Worm (Caenorhabditis elegans): ENCODE data around the gene sel-5.

Gene sel-5

DNA sequence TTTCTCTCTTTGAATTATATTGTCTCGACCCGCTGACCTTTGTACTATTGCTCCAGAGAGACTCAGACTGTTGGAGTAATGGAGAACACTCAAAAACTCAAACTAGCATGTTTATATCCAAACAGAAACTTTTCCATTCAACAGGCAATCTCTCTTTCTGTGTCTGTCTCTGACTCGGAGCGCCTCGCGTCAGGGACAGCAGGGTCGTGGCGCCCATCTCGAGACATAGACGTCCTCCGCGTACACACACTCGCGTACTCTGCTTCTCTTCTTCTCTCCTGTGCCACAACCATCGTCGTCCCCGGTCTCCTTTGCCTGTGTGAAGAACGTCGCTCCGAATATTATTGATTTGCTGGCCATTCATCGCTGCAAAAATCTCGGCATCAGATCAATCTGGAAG lies 26.3 kb downstream of the sel-5 start (continued):
- no peak for TF ChIP-seq ces-1 (GFP tag; optimal IDR thresholded peaks at IDR 0.05)
- no peak for TF ChIP-seq mab-9 (GFP tag; IDR thresholded peaks at IDR 0.05)
- TF ChIP-seq nhr-28 (tag; optimal IDR thresholded peaks at IDR 0.05): no peak
- no peak for TF ChIP-seq ceh-8 (GFP tag; optimal IDR thresholded peaks at IDR 0.05)
- TF ChIP-seq nhr-90 (tag; optimal IDR thresholded peaks at IDR 0.05; ENCODE audit: poor library complexity): peak; percentile 24
- TF ChIP-seq elt-3 (tag; optimal IDR thresholded peaks at IDR 0.05): peak in 1 of 6 experiments; percentile 39
- TF ChIP-seq snpc-4 (tag; optimal IDR thresholded peaks at IDR 0.05): peak; percentile 23
- peak; percentile 20 for TF ChIP-seq ztf-4 (tag; optimal IDR thresholded peaks at IDR 0.05)
- TF ChIP-seq sox-4 (tag; optimal IDR thresholded peaks at IDR 0.05): no peak
- TF ChIP-seq dsc-1 (tag; optimal IDR thresholded peaks at IDR 0.05): peak; percentile 23
- TF ChIP-seq nhr-20 (tag; optimal IDR thresholded peaks at IDR 0.05): peak; percentile 76
- TF ChIP-seq C16A3.4 (tag; optimal IDR thresholded peaks at IDR 0.05): peak; percentile 48
- no peak for TF ChIP-seq pag-3 (tag; optimal IDR thresholded peaks at IDR 0.05; ENCODE audit: borderline replicate concordance, insufficient read depth)
- peak; percentile 57 for TF ChIP-seq rnt-1 (tag; optimal IDR thresholded peaks at IDR 0.05)
- no peak for TF ChIP-seq aly-2 (tag; optimal IDR thresholded peaks at IDR 0.05)
- no peak for TF ChIP-seq lin-15B (tag; optimal IDR thresholded peaks at IDR 0.05)
- TF ChIP-seq fkh-4 (tag; optimal IDR thresholded peaks at IDR 0.05; ENCODE audit: borderline replicate concordance): no peak
- no peak for TF ChIP-seq nhr-12 (tag; optimal IDR thresholded peaks at IDR 0.05)
- no peak for TF ChIP-seq unc-98 (GFP tag; IDR thresholded peaks at IDR 0.05)
- TF ChIP-seq aha-1 (tag; optimal IDR thresholded peaks at IDR 0.05): no peak
- peak; percentile 83 for TF ChIP-seq nhr-77 (tag; optimal IDR thresholded peaks at IDR 0.05)
- TF ChIP-seq fos-1 (tag; optimal IDR thresholded peaks at IDR 0.05): no peak
- peak; percentile 67 for TF ChIP-seq skn-1 (tag; optimal IDR thresholded peaks at IDR 0.05)
- no peak for TF ChIP-seq mef-2 (tag; optimal IDR thresholded peaks at IDR 0.05)
- TF ChIP-seq tlp-1 (tag; optimal IDR thresholded peaks at IDR 0.05): no peak
- no peak for TF ChIP-seq pax-3 (tag; optimal IDR thresholded peaks at IDR 0.05)
- peak; percentile 6 to 36 for TF ChIP-seq egl-27 (tag; optimal IDR thresholded peaks at IDR 0.05)
- peak; percentile 57 for TF ChIP-seq jun-1 (tag; optimal IDR thresholded peaks at IDR 0.05)
- no peak for TF ChIP-seq ama-1 (optimal IDR thresholded peaks at IDR 0.05)
- TF ChIP-seq sup-37 (GFP tag; optimal IDR thresholded peaks at IDR 0.05): no peak
- TF ChIP-seq hpl-2 (GFP tag; optimal IDR thresholded peaks at IDR 0.05): no peak
- TF ChIP-seq ets-5 (GFP tag; IDR thresholded peaks at IDR 0.05): no peak
- no peak for TF ChIP-seq efl-3 (GFP tag; optimal IDR thresholded peaks at IDR 0.05)
- no peak; the same call in 1 of the 2 replicates for TF ChIP-seq isw-1 (GFP tag; IDR thresholded peaks at IDR 0.05)
- TF ChIP-seq tbx-2 (tag; optimal IDR thresholded peaks at IDR 0.05): peak; percentile 60
- TF ChIP-seq elt-2 (tag; optimal IDR thresholded peaks at IDR 0.05): no peak
- TF ChIP-seq unc-62 (GFP tag; optimal IDR thresholded peaks at IDR 0.05): no peak
- no peak for TF ChIP-seq lir-3 (tag; optimal IDR thresholded peaks at IDR 0.05; ENCODE audit: poor library complexity)
- no peak for TF ChIP-seq Y116A8C.19 (tag; optimal IDR thresholded peaks at IDR 0.05; ENCODE audit: borderline replicate concordance)
- TF ChIP-seq ztf-11 (tag; optimal IDR thresholded peaks at IDR 0.05): no peak
- TF ChIP-seq vab-15 (tag; optimal IDR thresholded peaks at IDR 0.05): no peak
- TF ChIP-seq nhr-47 (tag; optimal IDR thresholded peaks at IDR 0.05): peak; percentile 44
- TF ChIP-seq zag-1 (tag; optimal IDR thresholded peaks at IDR 0.05): no peak
- peak; percentile 69 for TF ChIP-seq fkh-8 (tag; optimal IDR thresholded peaks at IDR 0.05)
- TF ChIP-seq dpl-1 (GFP tag; optimal IDR thresholded peaks at IDR 0.05): peak; percentile 21 to 47 (median 43)
